Fruit fly (Drosophila melanogaster): Measurements from ENCODE around the gene CG17327.
A peak's percentile ranks its signal among the peaks of the same experiment; 100 is the strongest.

DNA sequence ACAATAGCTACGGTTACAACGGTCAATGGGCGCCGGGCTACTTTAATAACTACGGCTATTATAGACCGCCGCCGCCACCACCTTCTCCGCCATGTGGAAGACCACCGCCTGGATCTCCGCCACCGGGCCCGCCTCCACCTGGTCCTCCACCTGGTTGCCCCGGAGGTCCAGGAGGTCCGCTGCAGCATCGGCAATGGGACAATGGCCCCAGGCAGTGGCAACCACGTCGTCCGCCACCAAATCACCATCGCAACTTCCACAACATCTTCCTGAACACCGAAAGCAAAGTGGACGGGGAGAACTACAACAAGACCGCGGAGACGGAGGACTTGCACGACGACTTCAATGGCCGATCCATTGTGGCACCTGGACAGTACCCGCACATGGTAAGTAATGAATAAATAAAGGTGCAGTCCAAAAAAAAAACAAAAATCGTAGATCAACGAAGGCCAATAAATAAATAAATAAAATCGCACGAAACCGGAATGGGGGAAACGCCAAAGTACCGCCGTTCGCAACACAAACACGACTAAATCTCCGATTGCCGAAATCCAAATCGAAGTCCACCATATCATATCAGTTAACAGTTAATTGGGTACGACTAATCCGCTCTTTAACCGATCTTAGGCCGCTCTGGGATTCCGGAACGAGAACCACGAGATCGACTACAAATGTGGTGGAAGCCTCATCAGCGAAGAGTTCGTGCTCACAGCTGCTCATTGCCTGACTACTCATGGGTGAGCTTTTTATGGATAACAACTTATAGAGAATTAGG, 44.9 kb upstream of the CG17327 start, which contains the start of gene snk:
- TF ChIP-seq Hr78 (GFP tag; optimal IDR thresholded peaks at IDR 0.05) (no peak), Dfd (GFP tag; optimal IDR thresholded peaks at IDR 0.05) (peak; percentile 61), sage (GFP tag; optimal IDR thresholded peaks at IDR 0.05) (no peak), psq (GFP tag; optimal IDR thresholded peaks at IDR 0.05) (no peak), usp (GFP tag; optimal IDR thresholded peaks at IDR 0.05) (no peak)
